Fruit fly (Drosophila melanogaster): ENCODE data around the gene RpL7A.

- TF ChIP-seq Hr78 (GFP tag; optimal IDR thresholded peaks at IDR 0.05) (no peak), pan (optimal IDR thresholded peaks at IDR 0.05) (no peak), ey (GFP tag; optimal IDR thresholded peaks at IDR 0.05) (no peak), GATAd (GFP tag; optimal IDR thresholded peaks at IDR 0.05) (no peak), Abd-B (GFP tag; optimal IDR thresholded peaks at IDR 0.05) (no peak), psq (GFP tag; optimal IDR thresholded peaks at IDR 0.05) (no peak), foxo (GFP tag; optimal IDR thresholded peaks at IDR 0.05) (no peak), dsf (GFP tag; optimal IDR thresholded peaks at IDR 0.05; ENCODE audit: borderline replicate concordance) (no peak)
These were observed 5.5 kb downstream of the RpL7A start, which contains the start of gene CG3342 for dm6 chrX:6527680-6528079.

All from whole organism, wandering third instar larva.